Fruit fly (Drosophila melanogaster): ENCODE measurements around the gene Uch-L5R.

- TF ChIP-seq achi (GFP tag; optimal IDR thresholded peaks at IDR 0.05) = no peak
- no peak for TF ChIP-seq Sox14 (GFP tag; optimal IDR thresholded peaks at IDR 0.05)
- no peak for TF ChIP-seq Eip78C (GFP tag)
- no peak for TF ChIP-seq Eip93F (GFP tag; optimal IDR thresholded peaks at IDR 0.05)
- no peak for TF ChIP-seq Sox102F (GFP tag; optimal IDR thresholded peaks at IDR 0.05)
- TF ChIP-seq esn (GFP tag; optimal IDR thresholded peaks at IDR 0.05) = no peak
- no peak for TF ChIP-seq Lpt (GFP tag; optimal IDR thresholded peaks at IDR 0.05)
These were observed 3.1 kb upstream of the Uch-L5R start, which contains the start of gene Muc11A for dm6 chrX:12059495-12059894.

Measured in whole organism, prepupa.